Worm (Caenorhabditis elegans) whole organism, L2 larva: ENCODE data around the gene mdt-9.

Source experiments
- C34F6.9 ChIP-seq: fragments of 150-350 bp; optimal IDR thresholded peaks from 2 replicates; lab custom pipeline; 2014; ENCODE audit warnings: missing biosample characterization, missing genetic modification characterization
- F13H6.1 ChIP-seq: sonication (generic microtip); optimal IDR thresholded peaks from 2 replicates; lab custom pipeline; 2016; ENCODE audit warnings: missing genetic modification characterization, missing compliant biosample characterization
- R02D3.7 ChIP-seq: fragments of 150-350 bp; optimal IDR thresholded peaks from 2 replicates; lab custom pipeline; 2014; ENCODE audit warnings: missing biosample characterization, missing genetic modification characterization
- Y55F3AM.14 ChIP-seq: fragments of 200-800 bp; sonication (Bioruptor generic); optimal IDR thresholded peaks from 2 replicates; lab custom pipeline; 2018; ENCODE audit warnings: mild to moderate bottlenecking, missing genetic modification characterization, missing compliant biosample characterization
- ZK546.5 ChIP-seq: sonication (generic microtip); optimal IDR thresholded peaks from 2 replicates; lab custom pipeline; 2017; ENCODE audit warnings: missing biosample characterization, missing genetic modification characterization
- alr-1 ChIP-seq: fragments of 150-350 bp; optimal IDR thresholded peaks from 2 replicates; lab custom pipeline; 2014; ENCODE audit warnings: missing biosample characterization, missing genetic modification characterization
- aly-2 ChIP-seq: fragments of 150-350 bp; optimal IDR thresholded peaks from 2 replicates; lab custom pipeline; 2014; ENCODE audit warnings: missing biosample characterization, missing genetic modification characterization
- ama-1 ChIP-seq: fragments of 150-350 bp; optimal IDR thresholded peaks from 2 replicates; lab custom pipeline; 2018; ENCODE audit warnings: inconsistent platforms
- blmp-1 ChIP-seq: sonication (generic microtip); optimal IDR thresholded peaks from 2 replicates; lab custom pipeline; 2017; ENCODE audit warnings: missing genetic modification characterization, mild to moderate bottlenecking, missing compliant biosample characterization, antibody characterized with exemption, moderate library complexity; ENCODE audit not compliant: insufficient read depth
- ceh-16 ChIP-seq: fragments of 150-350 bp; optimal IDR thresholded peaks from 2 replicates; lab custom pipeline; 2014; ENCODE audit warnings: missing biosample characterization, missing genetic modification characterization
- ceh-82 ChIP-seq: fragments of 150-350 bp; optimal IDR thresholded peaks from 2 replicates; lab custom pipeline; 2014; ENCODE audit warnings: missing biosample characterization, missing genetic modification characterization
- crh-2 ChIP-seq: sonication (generic microtip); optimal IDR thresholded peaks from 2 replicates; lab custom pipeline; 2017; ENCODE audit warnings: missing biosample characterization, missing genetic modification characterization
- dmd-4 ChIP-seq: sonication (generic microtip); optimal IDR thresholded peaks from 2 replicates; lab custom pipeline; 2017; ENCODE audit warnings: missing biosample characterization, missing genetic modification characterization
- egl-27 ChIP-seq: sonication (generic microtip); optimal IDR thresholded peaks from 3 replicates; lab custom pipeline; 2017; ENCODE audit warnings: missing biosample characterization, missing genetic modification reagents, missing genetic modification characterization
- elt-1 ChIP-seq: fragments of 150-350 bp; optimal IDR thresholded peaks from 2 replicates; lab custom pipeline; 2014; ENCODE audit warnings: missing biosample characterization, missing genetic modification characterization
- elt-3 ChIP-seq: sonication (generic microtip); optimal IDR thresholded peaks from 2 replicates; lab custom pipeline; 2017; ENCODE audit warnings: missing biosample characterization, missing genetic modification characterization
- fos-1 ChIP-seq: fragments of 150-350 bp; optimal IDR thresholded peaks from 2 replicates; lab custom pipeline; 2014; ENCODE audit warnings: missing biosample characterization, missing genetic modification characterization
- gmeb-1 ChIP-seq: fragments of 150-350 bp; optimal IDR thresholded peaks from 2 replicates; lab custom pipeline; 2014; ENCODE audit warnings: missing biosample characterization, missing genetic modification characterization
- lin-11 ChIP-seq: fragments of 150-350 bp; sonication (generic microtip); optimal IDR thresholded peaks from 2 replicates; lab custom pipeline; 2014; ENCODE audit warnings: missing biosample characterization, missing genetic modification characterization, inconsistent platforms, mixed read lengths
- lin-13 ChIP-seq: fragments of 150-350 bp; optimal IDR thresholded peaks from 2 replicates; lab custom pipeline; 2014; ENCODE audit warnings: missing biosample characterization, missing genetic modification reagents, missing genetic modification characterization
- lin-39 ChIP-seq: fragments of 150-350 bp; optimal IDR thresholded peaks from 2 replicates; lab custom pipeline; 2014; ENCODE audit warnings: missing biosample characterization, missing genetic modification reagents, missing genetic modification characterization
- lsy-2 ChIP-seq, 2 experiments: fragments of 150-350 bp in 1 of 2; sonication (generic microtip) in 1 of 2; optimal IDR thresholded peaks; 2 replicates each; lab custom pipeline; 2014 to 2017; ENCODE audit warnings: missing biosample characterization in 2 of 2, missing genetic modification characterization in 2 of 2
- mab-5 ChIP-seq: fragments of 150-350 bp; optimal IDR thresholded peaks from 2 replicates; lab custom pipeline; 2014; ENCODE audit warnings: missing biosample characterization, missing genetic modification characterization
- mbf-1 ChIP-seq: sonication (generic microtip); optimal IDR thresholded peaks from 2 replicates; lab custom pipeline; 2017; ENCODE audit warnings: missing biosample characterization, missing genetic modification characterization
- mdl-1 ChIP-seq, 2 experiments: fragments of 150-350 bp in 1 of 2; sonication (generic microtip) in 1 of 2; optimal IDR thresholded peaks; 2 replicates each; lab custom pipeline; 2017; ENCODE audit warnings: missing biosample characterization in 2 of 2, missing genetic modification characterization in 2 of 2
- nhr-10 ChIP-seq: sonication (generic microtip); optimal IDR thresholded peaks from 2 replicates; lab custom pipeline; 2017; ENCODE audit warnings: missing biosample characterization, missing genetic modification characterization
- nhr-11 ChIP-seq: fragments of 150-350 bp; optimal IDR thresholded peaks from 2 replicates; lab custom pipeline; 2014; ENCODE audit warnings: missing biosample characterization, missing genetic modification characterization
- nhr-12 ChIP-seq: fragments of 150-350 bp; optimal IDR thresholded peaks from 2 replicates; lab custom pipeline; 2014; ENCODE audit warnings: missing biosample characterization, missing genetic modification characterization
- nhr-129 ChIP-seq: fragments of 150-350 bp; optimal IDR thresholded peaks from 2 replicates; lab custom pipeline; 2014; ENCODE audit warnings: missing biosample characterization, missing genetic modification characterization
- nhr-21 ChIP-seq: fragments of 150-350 bp; optimal IDR thresholded peaks from 2 replicates; lab custom pipeline; 2014; ENCODE audit warnings: missing biosample characterization, missing genetic modification characterization
- nhr-23 ChIP-seq: fragments of 150-350 bp; optimal IDR thresholded peaks from 2 replicates; lab custom pipeline; 2014; ENCODE audit warnings: missing biosample characterization, missing genetic modification reagents, missing genetic modification characterization
- nhr-237 ChIP-seq: fragments of 150-350 bp; optimal IDR thresholded peaks from 2 replicates; lab custom pipeline; 2014; ENCODE audit warnings: missing biosample characterization, missing genetic modification characterization
- nhr-25 ChIP-seq: fragments of 150-350 bp; sonication (generic microtip); optimal IDR thresholded peaks from 3 replicates; lab custom pipeline; 2014; ENCODE audit warnings: missing biosample characterization, missing genetic modification characterization
- nhr-6 ChIP-seq: fragments of 150-350 bp; optimal IDR thresholded peaks from 2 replicates; lab custom pipeline; 2014; ENCODE audit warnings: missing biosample characterization, missing genetic modification characterization
- nhr-77 ChIP-seq: fragments of 150-350 bp; optimal IDR thresholded peaks from 2 replicates; lab custom pipeline; 2014; ENCODE audit warnings: missing biosample characterization, missing genetic modification characterization
- peb-1 ChIP-seq: fragments of 150-350 bp; optimal IDR thresholded peaks from 2 replicates; lab custom pipeline; 2014; ENCODE audit warnings: missing biosample characterization, missing genetic modification characterization
- sem-4 ChIP-seq: fragments of 150-350 bp; optimal IDR thresholded peaks from 2 replicates; lab custom pipeline; 2014; ENCODE audit warnings: missing biosample characterization, missing genetic modification reagents, missing genetic modification characterization
- skn-1 ChIP-seq: sonication (generic microtip); optimal IDR thresholded peaks from 2 replicates; lab custom pipeline; 2017; ENCODE audit warnings: missing biosample characterization, missing genetic modification characterization
- sma-3 ChIP-seq: sonication (generic microtip); optimal IDR thresholded peaks from 2 replicates; lab custom pipeline; 2016; ENCODE audit warnings: missing genetic modification reagents, missing genetic modification characterization, missing compliant biosample characterization
- sma-9 ChIP-seq, 2 experiments: fragments of 150-350 bp in 1 of 2; sonication (generic microtip) in 1 of 2; optimal IDR thresholded peaks; 2 replicates each; lab custom pipeline; 2014 to 2016; ENCODE audit warnings: missing genetic modification characterization in 2 of 2, mild to moderate bottlenecking in 1 of 2, missing biosample characterization in 1 of 2, missing compliant biosample characterization in 1 of 2, missing genetic modification reagents in 1 of 2, moderate library complexity in 1 of 2
- snpc-4 ChIP-seq: fragments of 150-350 bp; optimal IDR thresholded peaks from 2 replicates; lab custom pipeline; 2014; ENCODE audit warnings: missing biosample characterization, missing genetic modification characterization
- unc-39 ChIP-seq: fragments of 150-350 bp; optimal IDR thresholded peaks from 2 replicates; lab custom pipeline; 2014; ENCODE audit warnings: missing biosample characterization, missing genetic modification characterization
- unc-55 ChIP-seq: fragments of 150-350 bp; sonication (generic microtip); optimal IDR thresholded peaks from 3 replicates; lab custom pipeline; 2014; ENCODE audit warnings: missing biosample characterization, missing genetic modification reagents, missing genetic modification characterization
- unc-62 ChIP-seq: fragments of 150-350 bp; optimal IDR thresholded peaks from 2 replicates; lab custom pipeline; 2014; ENCODE audit warnings: missing biosample characterization, missing genetic modification reagents, missing genetic modification characterization
- zag-1 ChIP-seq: fragments of 150-350 bp; optimal IDR thresholded peaks from 2 replicates; lab custom pipeline; 2014; ENCODE audit warnings: missing biosample characterization, missing genetic modification characterization
- ztf-1 ChIP-seq: fragments of 200-800 bp; sonication (Bioruptor generic); conservative IDR thresholded peaks from 2 replicates; pipeline ENCODE4 v1.3.6; 2022; ENCODE audit warnings: missing genetic modification characterization, missing compliant biosample characterization
- ztf-11 ChIP-seq: sonication (generic microtip); optimal IDR thresholded peaks from 2 replicates; lab custom pipeline; 2017; ENCODE audit warnings: missing biosample characterization, missing genetic modification characterization
- ztf-4 ChIP-seq: fragments of 150-350 bp; optimal IDR thresholded peaks from 2 replicates; lab custom pipeline; 2014; ENCODE audit warnings: missing biosample characterization, missing genetic modification characterization

The mdt-9 gene

DNA sequence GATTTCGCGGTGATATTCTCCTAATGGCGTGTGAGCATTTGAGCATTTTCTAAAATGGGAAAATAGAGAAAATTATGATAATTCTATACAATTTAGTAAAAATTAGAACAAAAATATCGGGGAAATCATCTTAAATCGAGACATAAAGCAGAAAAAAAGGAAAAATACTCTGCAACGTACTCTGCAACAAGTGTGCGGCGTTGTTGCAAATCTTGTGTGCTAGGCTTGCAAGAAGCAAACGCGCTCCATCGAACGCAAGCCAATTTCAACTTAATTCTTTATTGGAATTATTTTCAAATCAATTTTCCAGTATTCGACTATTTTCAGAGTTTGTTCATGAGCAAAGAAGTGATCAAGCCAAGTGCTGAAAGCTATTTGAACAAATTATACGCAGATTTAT is at the start of gene mdt-9, which contains the start of the genes Y62E10A.20 and Y62E10A.23:
Gene mdt-9, plus strand, starts transcription at position 338 of the 400 bp plus-strand sequence.
Gene Y62E10A.20, minus strand, starts transcription at position 49 of the 400 bp plus-strand sequence.
Gene Y62E10A.23, plus strand, starts transcription at position 282 of the 400 bp plus-strand sequence.
- TF ChIP-seq ceh-16 (tag; lab: Kevin White, UChicago), result no peak
- no peak for TF ChIP-seq Y55F3AM.14 (GFP tag; lab: Kevin White, UChicago)
- peak; percentile 56 for TF ChIP-seq ztf-4 (tag; lab: Kevin White, UChicago)
- no peak for TF ChIP-seq nhr-23 (tag; lab: Kevin White, UChicago)
- TF ChIP-seq nhr-129 (tag; lab: Kevin White, UChicago), result peak; percentile 98
- no peak for TF ChIP-seq ama-1 (lab: Kevin White, UChicago)
- no peak for TF ChIP-seq mdl-1 (tag; optimal IDR thresholded peaks at IDR 0.05; lab: Kevin White, UChicago)
- TF ChIP-seq crh-2 (tag; lab: Kevin White, UChicago), result peak; percentile 86
- no peak for TF ChIP-seq unc-62 (GFP tag; lab: Kevin White, UChicago)
- no peak for TF ChIP-seq mbf-1 (tag; lab: Kevin White, UChicago)
- TF ChIP-seq mab-5 (tag; lab: Kevin White, UChicago), result peak; percentile 67
- peak; percentile 78 for TF ChIP-seq snpc-4
- peak; percentile 78 for TF ChIP-seq lin-13
- no peak for TF ChIP-seq elt-3 (tag; lab: Kevin White, UChicago)
- TF ChIP-seq zag-1 (tag; lab: Kevin White, UChicago), result no peak
- no peak for TF ChIP-seq ZK546.5 (tag; lab: Kevin White, UChicago)
- no peak for TF ChIP-seq peb-1 (tag; lab: Kevin White, UChicago)
- TF ChIP-seq nhr-25 (tag; lab: Kevin White, UChicago), result peak; percentile 76
- peak; percentile 51 for TF ChIP-seq F13H6.1
- TF ChIP-seq C34F6.9 (tag; lab: Kevin White, UChicago), result peak; percentile 80
- TF ChIP-seq nhr-12 (tag; lab: Kevin White, UChicago), result no peak
- peak; percentile 73 for TF ChIP-seq lin-11 (tag; lab: Kevin White, UChicago)
- peak; percentile 45 to 86 for TF ChIP-seq lsy-2 (tag; optimal IDR thresholded peaks at IDR 0.05; lab: Kevin White, UChicago)
- TF ChIP-seq skn-1 (tag; lab: Kevin White, UChicago), result no peak
- TF ChIP-seq ztf-1 (GFP tag; lab: Robert Waterston, UW), result no peak
- TF ChIP-seq ztf-11 (tag; lab: Kevin White, UChicago), result no peak
- peak; percentile 79 for TF ChIP-seq gmeb-1 (tag; lab: Kevin White, UChicago)
- TF ChIP-seq egl-27 (tag; lab: Kevin White, UChicago), result peak; percentile 50
- TF ChIP-seq lin-39 (tag; lab: Kevin White, UChicago), result no peak
- no peak for TF ChIP-seq nhr-237 (tag; lab: Kevin White, UChicago)
- TF ChIP-seq unc-55 (GFP tag; lab: Kevin White, UChicago), result peak; percentile 95
- TF ChIP-seq nhr-11 (tag; lab: Kevin White, UChicago), result no peak
- no peak for TF ChIP-seq aly-2
- TF ChIP-seq dmd-4 (tag; lab: Kevin White, UChicago), result no peak
- TF ChIP-seq elt-1 (tag; lab: Kevin White, UChicago), result no peak
- peak; percentile 36 for TF ChIP-seq alr-1 (tag; lab: Kevin White, UChicago)
- TF ChIP-seq unc-39 (tag; lab: Kevin White, UChicago), result no peak
- TF ChIP-seq blmp-1 (tag; lab: Kevin White, UChicago), result no peak
- TF ChIP-seq ceh-82, result no peak
- TF ChIP-seq nhr-77 (tag; lab: Kevin White, UChicago), result no peak
- TF ChIP-seq nhr-6, result peak; percentile 51
- peak; percentile 58 for TF ChIP-seq sma-3 (GFP tag; lab: Kevin White, UChicago)
- TF ChIP-seq R02D3.7 (tag; lab: Kevin White, UChicago), result no peak
- peak; percentile 71 for TF ChIP-seq sma-9 (GFP tag; optimal IDR thresholded peaks at IDR 0.05; lab: Kevin White, UChicago)
- no peak for TF ChIP-seq sma-9 (tag; optimal IDR thresholded peaks at IDR 0.05; lab: Kevin White, UChicago)
- TF ChIP-seq fos-1 (tag; lab: Kevin White, UChicago), result peak; percentile 32
- TF ChIP-seq nhr-10 (tag; lab: Kevin White, UChicago), result no peak
- peak; percentile 68 for TF ChIP-seq sem-4
- TF ChIP-seq nhr-21 (tag; lab: Kevin White, UChicago), result peak; percentile 58
